Fruit fly (Drosophila melanogaster): ENCODE data around the gene CG12009.
A peak's percentile ranks its signal among the peaks of the same experiment; 100 is the strongest.

CG12009 gene

DNA sequence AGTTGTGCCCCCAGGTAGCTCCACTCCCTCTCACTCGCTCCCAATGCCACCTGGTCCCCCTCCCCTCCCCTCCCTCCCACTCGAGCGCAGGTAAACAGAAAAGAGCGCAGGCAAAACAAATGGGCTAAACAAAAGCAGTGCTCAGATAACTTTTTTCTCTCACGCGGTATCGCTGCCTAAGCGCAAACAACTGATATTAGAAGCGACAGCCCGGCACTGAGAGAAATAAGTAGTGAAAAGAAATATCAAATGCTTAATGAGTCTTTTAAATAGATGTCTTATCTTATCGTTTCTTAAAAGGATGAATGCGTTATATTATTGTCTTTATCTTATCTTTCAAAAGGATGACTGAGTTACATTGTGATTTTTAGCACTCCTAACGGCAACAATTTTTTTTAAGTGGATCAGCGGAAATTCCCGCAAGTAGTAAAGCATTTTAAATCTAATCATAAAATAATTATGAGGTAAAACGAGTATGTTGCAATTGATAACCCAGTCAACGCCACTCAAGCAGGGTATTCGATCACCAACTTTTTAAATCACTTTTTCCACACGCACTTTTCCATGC is 10.0 kb downstream of the CG12009 start:
- peak; percentile 9 for TF ChIP-seq CG17801 (GFP tag; optimal IDR thresholded peaks at IDR 0.05; ENCODE audit: partially characterized antibody)

DNA sequence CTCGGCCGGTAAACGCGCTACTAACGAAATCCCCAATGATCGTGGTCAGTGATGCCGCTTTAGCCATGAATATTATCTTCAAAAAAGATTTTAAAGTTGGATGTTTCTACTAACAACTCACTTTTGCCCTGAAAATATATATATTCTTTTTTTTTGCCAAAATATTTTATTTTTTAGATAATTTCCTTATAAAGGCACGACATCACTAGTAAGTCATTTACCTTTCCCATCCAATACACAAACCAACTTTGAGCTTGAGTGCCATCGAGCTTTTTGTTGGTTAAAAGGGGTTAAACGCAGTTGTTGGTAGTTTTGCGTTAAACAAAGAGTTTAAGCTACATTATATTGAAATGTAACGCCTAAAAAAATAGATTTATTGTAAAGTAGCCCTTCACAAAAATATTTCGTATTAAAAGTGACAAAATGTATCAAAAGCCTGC is 11.8 kb downstream of the CG12009 start, which contains the start of gene CG14968:
CG14968 (minus strand) TSS at position 26 of the 440 bp plus-strand sequence.
- TF ChIP-seq CG17801 (GFP tag; optimal IDR thresholded peaks at IDR 0.05; ENCODE audit: partially characterized antibody): peak; percentile 72

DNA sequence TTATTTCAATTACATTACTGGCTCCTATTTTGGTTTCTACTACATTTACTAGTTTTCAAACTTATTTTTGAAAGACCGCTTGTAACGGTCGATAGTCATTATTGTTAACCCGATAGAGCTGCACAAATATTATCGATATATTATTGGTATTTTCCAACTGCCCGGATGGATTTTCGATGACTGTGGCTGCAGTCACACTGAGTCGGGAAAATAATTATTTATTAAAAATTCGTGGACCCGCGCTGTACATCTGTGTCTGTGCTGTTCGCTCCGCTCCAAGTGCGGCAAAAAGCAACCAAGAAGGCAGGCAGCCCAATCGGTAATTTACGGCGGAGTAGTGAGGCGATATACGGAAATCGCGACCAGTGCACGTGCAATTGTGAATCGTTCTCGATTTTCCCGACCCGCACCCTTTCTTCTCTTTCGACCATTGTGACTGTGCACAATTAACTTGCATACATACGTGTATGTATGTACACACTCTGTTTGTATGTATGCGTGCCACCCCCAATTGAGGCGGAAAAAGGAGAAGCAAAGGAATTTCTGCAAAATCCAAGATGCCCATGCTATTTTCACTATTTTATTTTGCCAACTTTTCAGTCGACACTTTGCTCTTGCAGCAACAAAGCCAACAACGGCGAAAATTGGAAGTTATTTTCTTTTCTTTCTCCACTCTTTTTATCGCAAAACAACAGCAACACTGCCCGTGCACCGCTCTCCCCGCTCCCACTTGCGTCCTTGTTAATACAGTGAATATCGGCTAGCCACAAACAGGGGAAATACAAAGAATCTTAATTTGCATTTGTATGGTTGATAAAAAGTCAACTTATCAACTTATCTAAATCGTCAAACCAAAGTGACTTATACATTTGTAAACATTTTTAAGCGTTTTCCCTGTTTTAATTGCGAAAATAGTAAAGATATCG is 12.5 kb downstream of the CG12009 start, which contains the start of gene ZnT63C:
ZnT63C (plus strand) TSS at position 175 of the 926 bp plus-strand sequence.
- peak; percentile 18 for TF ChIP-seq CG17801 (GFP tag; optimal IDR thresholded peaks at IDR 0.05; ENCODE audit: partially characterized antibody)

DNA sequence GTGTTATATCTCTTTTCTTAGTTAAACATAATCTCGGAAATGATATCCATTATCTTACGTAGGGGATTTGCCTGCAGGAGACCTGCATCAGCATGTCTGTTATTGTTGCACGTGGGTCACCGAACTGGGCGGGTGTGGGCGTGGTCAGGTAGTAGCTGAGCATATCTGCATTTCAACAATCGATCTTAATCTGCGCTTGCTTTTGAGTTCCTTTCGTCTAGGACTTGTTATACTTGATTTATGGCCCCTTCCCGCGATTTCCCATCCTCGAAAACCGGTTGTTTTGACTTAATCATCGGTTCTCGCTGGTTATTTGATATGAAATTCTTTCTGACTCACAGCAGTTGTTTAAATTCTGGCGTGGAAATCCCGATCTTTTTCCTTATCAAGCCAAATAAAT is 13.5 kb downstream of the CG12009 start:
- no peak for TF ChIP-seq CG17801 (GFP tag; optimal IDR thresholded peaks at IDR 0.05; ENCODE audit: partially characterized antibody)

DNA sequence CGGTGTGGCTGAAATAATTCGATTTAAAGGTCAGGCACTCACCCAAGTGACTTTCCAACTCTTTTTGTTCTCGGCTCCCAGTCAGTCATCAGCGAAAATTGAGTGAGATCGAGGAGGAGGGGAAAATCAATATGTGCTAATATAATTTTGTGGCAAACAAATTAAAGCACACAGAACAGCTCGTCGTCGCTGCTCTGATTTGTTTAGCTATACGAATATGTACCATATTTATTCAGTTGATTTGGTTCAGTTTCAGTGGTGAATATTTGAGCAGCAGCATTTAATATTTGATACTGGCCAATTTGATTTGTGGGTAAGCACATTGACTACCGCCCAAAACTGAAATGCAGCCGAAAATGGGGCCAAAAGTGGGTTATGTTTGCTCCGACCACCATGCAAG is 14.2 kb downstream of the CG12009 start:
- no peak for TF ChIP-seq CG17801 (GFP tag; optimal IDR thresholded peaks at IDR 0.05; ENCODE audit: partially characterized antibody)

DNA sequence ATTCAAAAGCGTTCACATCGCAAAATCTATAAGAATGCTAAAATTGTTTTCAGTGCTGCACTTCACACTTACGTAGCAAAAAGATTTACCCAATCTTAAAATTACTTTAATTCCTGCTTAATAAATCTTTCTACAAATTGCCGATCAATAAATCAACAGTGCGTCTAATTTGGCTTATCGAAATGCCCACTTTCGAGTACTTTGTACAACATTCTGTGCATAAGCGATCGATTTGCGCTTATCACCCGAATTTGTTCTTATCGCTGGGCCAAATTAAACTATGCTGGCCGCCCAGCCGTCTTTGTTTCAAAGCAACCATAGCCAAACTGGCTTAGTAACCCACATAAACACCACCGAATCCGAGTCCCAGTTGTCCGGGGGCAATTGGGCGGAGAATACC is 15.3 kb downstream of the CG12009 start:
- no peak for TF ChIP-seq CG17801 (GFP tag; optimal IDR thresholded peaks at IDR 0.05; ENCODE audit: partially characterized antibody)

DNA sequence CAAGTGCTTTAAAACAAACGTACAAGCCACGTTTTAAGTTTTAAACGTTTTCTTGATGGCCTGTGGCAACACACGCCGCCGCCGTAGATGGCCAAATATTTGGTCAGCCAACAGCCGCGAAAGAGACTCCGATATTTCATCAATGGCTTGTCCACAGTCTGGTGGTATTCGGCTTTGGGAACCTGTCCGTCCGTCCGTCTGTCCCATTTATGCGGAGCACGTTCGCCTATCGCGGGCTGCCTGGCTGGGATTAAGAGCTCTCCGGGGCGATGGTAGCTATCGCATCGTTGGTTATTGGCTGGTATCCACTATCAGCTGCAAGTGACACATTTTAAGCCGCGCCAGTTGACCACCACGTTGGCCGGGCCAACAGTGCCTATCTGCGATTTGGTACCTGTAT is 16.3 kb downstream of the CG12009 start:
- no peak for TF ChIP-seq CG17801 (GFP tag; optimal IDR thresholded peaks at IDR 0.05; ENCODE audit: partially characterized antibody)

DNA sequence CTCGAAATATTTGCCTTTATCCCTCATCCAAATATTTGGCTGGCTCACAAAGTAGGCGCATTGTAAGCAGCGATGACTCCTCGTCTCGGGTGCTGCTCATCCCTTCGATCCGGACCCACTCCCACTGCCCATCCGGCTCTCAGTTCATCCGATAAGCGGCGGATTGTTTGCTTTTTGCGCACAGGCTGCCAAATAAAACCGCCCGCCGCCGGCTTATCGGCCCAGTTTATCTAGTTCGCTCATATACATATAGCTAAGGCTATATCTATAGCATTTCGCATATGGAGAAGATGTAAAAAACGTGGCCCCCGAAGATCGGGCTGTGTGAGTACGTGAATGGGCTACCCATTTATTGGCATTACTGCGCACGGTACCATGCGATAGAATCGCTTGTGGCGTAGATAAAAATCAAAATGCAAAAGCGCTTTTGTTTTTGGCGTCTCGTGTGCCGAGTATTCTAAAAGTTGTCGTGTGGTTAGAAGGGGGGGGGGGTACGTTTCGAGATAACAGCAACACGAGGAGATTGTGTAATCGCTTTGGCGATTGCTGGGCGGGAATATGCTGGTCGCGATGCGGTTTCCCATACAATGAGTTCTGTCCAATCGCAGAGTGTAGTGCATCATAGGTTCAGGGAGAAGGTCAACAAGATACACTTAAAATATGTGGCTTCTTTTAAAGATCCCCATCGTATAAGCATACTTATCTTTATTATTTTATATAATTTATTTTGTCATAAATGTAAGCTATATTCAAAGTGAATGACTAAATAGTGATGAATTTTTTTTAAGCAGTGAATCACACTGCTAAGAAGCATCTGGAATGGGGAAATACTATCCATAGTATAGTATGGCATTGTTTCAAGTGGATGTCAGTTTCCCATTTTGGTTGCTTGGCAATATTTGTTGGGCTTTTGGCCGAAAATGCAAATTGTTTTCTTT is 17.7 kb downstream of the CG12009 start:
- no peak for TF ChIP-seq CG17801 (GFP tag; optimal IDR thresholded peaks at IDR 0.05; ENCODE audit: partially characterized antibody)

DNA sequence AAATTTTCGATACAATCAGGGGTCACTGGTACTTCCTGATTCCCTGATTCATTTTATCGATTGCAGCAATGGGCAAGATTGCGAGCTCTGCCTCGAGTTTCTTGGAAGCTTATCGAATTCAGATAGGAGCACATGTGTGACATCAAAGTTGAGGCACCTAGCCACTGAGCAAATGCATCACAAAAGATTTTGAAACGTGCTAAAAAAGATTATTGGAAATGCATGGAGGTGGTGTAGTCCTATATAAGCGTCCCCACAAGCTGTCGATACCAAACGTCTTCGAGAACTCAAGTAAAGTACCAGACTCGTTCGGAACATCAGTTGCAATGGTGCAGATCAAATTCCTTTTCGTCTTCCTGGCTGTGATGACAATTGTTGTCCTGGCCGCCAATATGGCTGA is 22.8 kb downstream of the CG12009 start, which contains the start of gene Drsl2:
Drsl2 (plus strand) TSS at position 301 of the 400 bp plus-strand sequence.
- TF ChIP-seq CG17801 (GFP tag; optimal IDR thresholded peaks at IDR 0.05; ENCODE audit: partially characterized antibody): no peak

DNA sequence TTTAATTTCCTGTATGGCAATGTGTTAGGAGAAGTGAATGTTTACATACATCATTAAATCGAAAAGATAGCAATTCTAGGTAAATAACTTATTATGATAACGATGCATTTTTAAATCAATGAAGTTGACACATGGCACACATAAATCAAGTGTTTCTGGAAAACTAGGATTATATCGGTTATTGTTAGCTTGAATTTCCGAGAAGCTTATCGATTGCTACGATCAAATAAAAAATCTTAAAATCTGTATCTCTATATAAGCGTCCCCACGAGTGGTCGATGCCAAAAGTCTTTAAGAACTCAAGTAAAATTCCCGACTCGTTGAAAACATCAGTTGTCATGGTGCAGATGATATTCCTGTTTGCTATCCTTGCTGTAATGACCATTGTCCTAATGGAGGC is 23.4 kb downstream of the CG12009 start, which contains the start of gene Drsl3:
Drsl3 (plus strand) TSS at position 301 of the 400 bp plus-strand sequence.
- no peak for TF ChIP-seq CG17801 (GFP tag; optimal IDR thresholded peaks at IDR 0.05; ENCODE audit: partially characterized antibody)

DNA sequence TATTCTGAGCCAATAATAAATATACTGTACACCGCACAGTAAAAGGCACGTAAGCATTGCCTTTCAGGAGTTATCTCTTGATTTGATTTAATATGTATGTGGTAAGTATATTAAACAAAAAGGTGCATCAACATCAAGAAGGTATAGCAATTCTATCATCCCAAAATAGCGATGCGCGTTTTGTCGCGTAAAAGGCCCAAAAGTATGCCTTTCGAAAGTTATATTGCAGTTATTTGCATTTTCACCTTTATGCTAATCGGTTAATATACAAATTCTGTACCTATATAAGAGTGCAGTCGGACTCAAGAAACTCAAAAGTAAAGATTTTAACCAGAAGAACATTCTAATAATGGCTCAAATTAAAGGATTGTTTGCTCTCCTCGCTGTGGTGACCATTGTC is 24.0 kb downstream of the CG12009 start, which contains the start of gene Drsl4:
Drsl4 (plus strand) TSS at position 333 of the 400 bp plus-strand sequence.
- no peak for TF ChIP-seq CG17801 (GFP tag; optimal IDR thresholded peaks at IDR 0.05; ENCODE audit: partially characterized antibody)

DNA sequence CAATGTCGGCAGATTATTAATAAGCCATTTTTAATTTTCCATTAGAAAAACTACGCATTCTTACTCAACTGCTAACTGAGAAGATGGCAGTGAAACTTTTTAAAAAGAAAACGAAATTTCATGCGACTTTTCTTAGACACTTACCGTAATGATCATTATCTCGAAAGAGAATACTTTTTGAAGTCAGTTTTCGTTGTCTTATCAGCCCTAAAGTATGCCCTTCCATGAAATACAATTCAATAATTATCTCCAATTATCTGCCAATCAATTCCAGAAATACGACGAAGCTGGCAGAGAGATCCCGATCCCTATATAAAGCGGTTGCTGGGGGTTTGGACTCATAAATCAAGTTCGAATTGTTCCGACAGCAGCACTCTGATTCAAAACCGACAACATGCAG is 25.2 kb downstream of the CG12009 start, which contains the start of gene Drsl5:
Drsl5 (plus strand) TSS at position 341 of the 400 bp plus-strand sequence.
- no peak for TF ChIP-seq CG17801 (GFP tag; optimal IDR thresholded peaks at IDR 0.05; ENCODE audit: partially characterized antibody)

DNA sequence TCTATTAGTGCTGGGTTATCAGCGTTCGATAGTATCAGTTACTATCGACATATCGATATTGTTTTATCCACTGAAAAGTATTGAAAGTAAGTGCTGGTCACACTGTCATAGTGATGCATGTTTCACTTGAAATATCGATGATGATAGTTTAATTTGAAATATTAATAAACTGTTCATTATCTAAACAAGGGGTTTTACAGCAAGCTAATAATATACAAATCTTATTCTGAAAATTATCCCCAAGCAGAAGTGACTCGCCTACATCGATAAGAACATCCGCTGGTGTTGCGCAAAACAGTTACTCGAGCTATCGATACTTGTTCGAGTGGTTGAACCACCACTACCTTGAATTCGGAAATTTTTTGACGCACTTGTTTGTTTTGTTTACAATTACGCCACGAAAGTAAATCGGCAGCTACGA is 28.0 kb downstream of the CG12009 start, which contains the start of the genes PIG-C, CG12016 and Dpm2:
PIG-C (minus strand) TSS at position 10 of the 421 bp plus-strand sequence.
CG12016 (plus strand) TSS at position 333 of the 421 bp plus-strand sequence.
Dpm2 (plus strand) TSS at position 333 of the 421 bp plus-strand sequence.
- TF ChIP-seq CG17801 (GFP tag; optimal IDR thresholded peaks at IDR 0.05; ENCODE audit: partially characterized antibody): peak; percentile 50

All from ovary, adult (tissue).